Fruit fly (Drosophila melanogaster) whole organism, prepupa: Measurements from ENCODE around the gene CG43218.

ENCODE experiments used
- Blimp-1 ChIP-seq: fragments of 200-800 bp; sonication (Bioruptor generic); optimal IDR thresholded peaks from 3 replicates; lab custom pipeline; 2017; ENCODE audit warnings: missing biosample characterization, missing genetic modification characterization, mild to moderate bottlenecking, moderate library complexity, missing genetic modification reagents
- CG10631 ChIP-seq: fragments of 200-800 bp; sonication (Bioruptor generic); optimal IDR thresholded peaks from 2 replicates; lab custom pipeline; 2016; ENCODE audit warnings: missing biosample characterization, missing genetic modification characterization
- CG10669 ChIP-seq: fragments of 200-800 bp; sonication (Bioruptor generic); optimal IDR thresholded peaks from 3 replicates; lab custom pipeline; 2018; ENCODE audit warnings: missing biosample characterization, mild to moderate bottlenecking, missing genetic modification characterization, moderate library complexity
- CG11294 ChIP-seq: fragments of 200-800 bp; sonication (Bioruptor generic); IDR thresholded peaks from 2 replicates; pipeline ENCODE4 v1.3.6; 2022; ENCODE audit warnings: missing biosample characterization, missing genetic modification characterization
- CG11902 ChIP-seq: fragments of 200-800 bp; sonication (Bioruptor generic); optimal IDR thresholded peaks from 3 replicates; lab custom pipeline; 2016; ENCODE audit warnings: missing biosample characterization, missing genetic modification characterization
- CG15336 ChIP-seq: fragments of 200-800 bp; sonication (Bioruptor generic); IDR thresholded peaks from 2 replicates; pipeline ENCODE4 v1.3.6; 2022; ENCODE audit warnings: missing biosample characterization, missing genetic modification characterization
- CG1621 ChIP-seq: fragments of 200-800 bp; sonication (Bioruptor generic); optimal IDR thresholded peaks from 3 replicates; lab custom pipeline; 2018; ENCODE audit warnings: missing biosample characterization, mild to moderate bottlenecking, missing genetic modification characterization
- CG16779 ChIP-seq: fragments of 200-800 bp; sonication (Bioruptor generic); optimal IDR thresholded peaks from 3 replicates; lab custom pipeline; 2017; ENCODE audit warnings: missing biosample characterization, mild to moderate bottlenecking, missing genetic modification characterization
- CG3032 ChIP-seq: fragments of 200-800 bp; optimal IDR thresholded peaks from 2 replicates; lab custom pipeline; 2019; ENCODE audit warnings: missing biosample characterization, mild to moderate bottlenecking, missing genetic modification characterization, moderate library complexity
- CG32006 ChIP-seq: fragments of 200-800 bp; sonication (Bioruptor generic); optimal IDR thresholded peaks from 3 replicates; lab custom pipeline; 2017; ENCODE audit warnings: missing biosample characterization, mild to moderate bottlenecking, missing genetic modification characterization
- CG34406 ChIP-seq: fragments of 200-800 bp; sonication (Bioruptor generic); optimal IDR thresholded peaks from 3 replicates; lab custom pipeline; 2016; ENCODE audit warnings: missing biosample characterization, missing genetic modification characterization
- CG3919 ChIP-seq: fragments of 200-800 bp; sonication (Bioruptor generic); optimal IDR thresholded peaks from 3 replicates; lab custom pipeline; 2016; ENCODE audit warnings: missing biosample characterization, missing genetic modification characterization
- CG6163 ChIP-seq: fragments of 200-800 bp; sonication (Bioruptor generic); IDR thresholded peaks from 3 replicates; pipeline ENCODE4 v1.3.6; 2022; ENCODE audit warnings: missing biosample characterization, missing genetic modification characterization
- CG6792 ChIP-seq: fragments of 200-800 bp; sonication (Bioruptor generic); optimal IDR thresholded peaks from 3 replicates; lab custom pipeline; 2016; ENCODE audit warnings: missing biosample characterization, missing genetic modification characterization
- CG6808 ChIP-seq: fragments of 200-800 bp; sonication (Bioruptor generic); optimal IDR thresholded peaks from 3 replicates; lab custom pipeline; 2017; ENCODE audit warnings: missing biosample characterization, missing genetic modification characterization, mild to moderate bottlenecking, moderate library complexity, missing genetic modification reagents
- CG6854 ChIP-seq: fragments of 200-800 bp; sonication (Bioruptor generic); optimal IDR thresholded peaks from 2 replicates; lab custom pipeline; 2017; ENCODE audit warnings: missing biosample characterization, mild to moderate bottlenecking, missing genetic modification characterization
- CG8119 ChIP-seq: fragments of 200-800 bp; sonication (Bioruptor generic); IDR thresholded peaks from 3 replicates; pipeline ENCODE4 v1.3.6; 2022; ENCODE audit warnings: missing biosample characterization, missing genetic modification characterization
- CG8632 ChIP-seq: fragments of 200-800 bp; sonication (Bioruptor generic); optimal IDR thresholded peaks from 3 replicates; lab custom pipeline; 2016; ENCODE audit warnings: missing biosample characterization, missing genetic modification characterization
- CG9139 ChIP-seq: fragments of 200-800 bp; sonication (Bioruptor generic); optimal IDR thresholded peaks from 3 replicates; lab custom pipeline; 2017; ENCODE audit warnings: missing biosample characterization, mild to moderate bottlenecking, missing genetic modification characterization
- Eip75B ChIP-seq: fragments of 200-800 bp; sonication (Bioruptor generic); optimal IDR thresholded peaks from 3 replicates; lab custom pipeline; 2016; ENCODE audit warnings: missing biosample characterization, missing genetic modification characterization
- Eip78C ChIP-seq: fragments of 200-800 bp; sonication (Bioruptor generic); peaks from one replicate; lab custom pipeline; 2016; ENCODE audit warnings: missing biosample characterization, missing genetic modification characterization
- Eip93F ChIP-seq: fragments of 200-800 bp; sonication (Bioruptor generic); optimal IDR thresholded peaks from 2 replicates; lab custom pipeline; 2016; ENCODE audit warnings: missing biosample characterization, mild to moderate bottlenecking, missing genetic modification characterization
- Ets96B ChIP-seq: fragments of 200-800 bp; optimal IDR thresholded peaks from 2 replicates; lab custom pipeline; 2019; ENCODE audit warnings: missing biosample characterization, mild to moderate bottlenecking, missing genetic modification characterization, moderate library complexity
- Gug ChIP-seq: fragments of 200-800 bp; sonication (Bioruptor generic); IDR thresholded peaks from 2 replicates; pipeline ENCODE4 v1.3.6; 2022; ENCODE audit warnings: missing biosample characterization, missing genetic modification characterization
- Hr38 ChIP-seq: sonication (Bioruptor generic); optimal IDR thresholded peaks from 2 replicates; lab custom pipeline; 2016; ENCODE audit warnings: missing biosample characterization, missing genetic modification characterization
- Hr39 ChIP-seq: fragments of 200-800 bp; sonication (Bioruptor generic); optimal IDR thresholded peaks from 2 replicates; lab custom pipeline; 2016; ENCODE audit warnings: missing biosample characterization, missing genetic modification characterization
- Hr4 ChIP-seq: fragments of 200-800 bp; sonication (Bioruptor generic); optimal IDR thresholded peaks from 3 replicates; lab custom pipeline; 2016; ENCODE audit warnings: missing biosample characterization, missing genetic modification characterization
- Lpt ChIP-seq: fragments of 200-800 bp; sonication (Bioruptor generic); optimal IDR thresholded peaks from 3 replicates; lab custom pipeline; 2016; ENCODE audit warnings: missing biosample characterization, missing genetic modification characterization
- OdsH ChIP-seq: fragments of 200-800 bp; sonication (Bioruptor generic); optimal IDR thresholded peaks from 3 replicates; lab custom pipeline; 2016; ENCODE audit warnings: missing biosample characterization, missing genetic modification characterization
- Sox102F ChIP-seq: fragments of 200-800 bp; sonication (Bioruptor generic); optimal IDR thresholded peaks from 2 replicates; lab custom pipeline; 2016; ENCODE audit warnings: missing biosample characterization, mild to moderate bottlenecking, missing genetic modification characterization
- Sox15 ChIP-seq: fragments of 200-800 bp; sonication (Bioruptor generic); optimal IDR thresholded peaks from 3 replicates; lab custom pipeline; 2016; ENCODE audit warnings: missing biosample characterization, missing genetic modification characterization
- achi ChIP-seq: fragments of 200-800 bp; sonication (Bioruptor generic); optimal IDR thresholded peaks from 3 replicates; lab custom pipeline; 2016; ENCODE audit warnings: missing biosample characterization, missing genetic modification characterization
- acj6 ChIP-seq: fragments of 200-800 bp; sonication (Bioruptor generic); optimal IDR thresholded peaks from 3 replicates; lab custom pipeline; 2016; ENCODE audit warnings: missing biosample characterization, missing genetic modification characterization
- cyc ChIP-seq: fragments of 200-800 bp; sonication (Bioruptor generic); optimal IDR thresholded peaks from 3 replicates; lab custom pipeline; 2016; ENCODE audit warnings: missing biosample characterization, missing genetic modification characterization
- dac ChIP-seq: fragments of 200-800 bp; sonication (Bioruptor generic); optimal IDR thresholded peaks from 2 replicates; lab custom pipeline; 2017; ENCODE audit warnings: missing biosample characterization, mild to moderate bottlenecking, missing genetic modification characterization
- dsx ChIP-seq: fragments of 200-800 bp; optimal IDR thresholded peaks from 3 replicates; lab custom pipeline; 2019; ENCODE audit warnings: missing biosample characterization, mild to moderate bottlenecking, missing genetic modification characterization, moderate library complexity; ENCODE audit not compliant: poor library complexity, severe bottlenecking
- eg ChIP-seq: fragments of 200-800 bp; sonication (Bioruptor generic); IDR thresholded peaks from 3 replicates; pipeline ENCODE4 v1.3.6; 2022; ENCODE audit warnings: missing biosample characterization, missing genetic modification characterization
- esn ChIP-seq: fragments of 200-800 bp; sonication (Bioruptor generic); optimal IDR thresholded peaks from 2 replicates; lab custom pipeline; 2016; ENCODE audit warnings: missing biosample characterization, mild to moderate bottlenecking, missing genetic modification characterization, moderate library complexity
- fd59A ChIP-seq: fragments of 200-800 bp; sonication (Bioruptor generic); optimal IDR thresholded peaks from 2 replicates; lab custom pipeline; 2017; ENCODE audit warnings: missing biosample characterization, mild to moderate bottlenecking, missing genetic modification characterization, missing genetic modification reagents
- fkh ChIP-seq: fragments of 200-800 bp; sonication (Bioruptor generic); optimal IDR thresholded peaks from 3 replicates; lab custom pipeline; 2017; ENCODE audit warnings: missing biosample characterization, mild to moderate bottlenecking, missing genetic modification characterization, moderate library complexity
- lz ChIP-seq: fragments of 200-800 bp; sonication (Bioruptor generic); optimal IDR thresholded peaks from 3 replicates; lab custom pipeline; 2016; ENCODE audit warnings: missing biosample characterization, missing genetic modification characterization
- net ChIP-seq: fragments of 200-800 bp; sonication (Bioruptor generic); optimal IDR thresholded peaks from 3 replicates; lab custom pipeline; 2016; ENCODE audit warnings: missing biosample characterization, missing genetic modification characterization
- salr ChIP-seq, 2 experiments: fragments of 200-800 bp; sonication (Bioruptor generic); optimal IDR thresholded peaks; 3 replicates each; lab custom pipeline; 2016 to 2018; ENCODE audit warnings: missing biosample characterization in 2 of 2, missing genetic modification characterization in 2 of 2, mild to moderate bottlenecking in 1 of 2
- spab ChIP-seq: fragments of 200-800 bp; sonication (Bioruptor generic); optimal IDR thresholded peaks from 2 replicates; lab custom pipeline; 2017; ENCODE audit warnings: missing biosample characterization, mild to moderate bottlenecking, missing genetic modification characterization, missing genetic modification reagents
- svp ChIP-seq: fragments of 200-800 bp; sonication (Bioruptor generic); peaks from one replicate; lab custom pipeline; 2016; ENCODE audit warnings: missing biosample characterization, missing genetic modification characterization
- topi ChIP-seq: fragments of 200-800 bp; sonication (Bioruptor generic); optimal IDR thresholded peaks from 3 replicates; lab custom pipeline; 2016; ENCODE audit warnings: missing biosample characterization, missing genetic modification characterization
- vri ChIP-seq: fragments of 200-800 bp; sonication (Bioruptor generic); optimal IDR thresholded peaks from 3 replicates; lab custom pipeline; 2016; ENCODE audit warnings: missing biosample characterization, mild to moderate bottlenecking, missing genetic modification characterization

Gene CG43218

DNA sequence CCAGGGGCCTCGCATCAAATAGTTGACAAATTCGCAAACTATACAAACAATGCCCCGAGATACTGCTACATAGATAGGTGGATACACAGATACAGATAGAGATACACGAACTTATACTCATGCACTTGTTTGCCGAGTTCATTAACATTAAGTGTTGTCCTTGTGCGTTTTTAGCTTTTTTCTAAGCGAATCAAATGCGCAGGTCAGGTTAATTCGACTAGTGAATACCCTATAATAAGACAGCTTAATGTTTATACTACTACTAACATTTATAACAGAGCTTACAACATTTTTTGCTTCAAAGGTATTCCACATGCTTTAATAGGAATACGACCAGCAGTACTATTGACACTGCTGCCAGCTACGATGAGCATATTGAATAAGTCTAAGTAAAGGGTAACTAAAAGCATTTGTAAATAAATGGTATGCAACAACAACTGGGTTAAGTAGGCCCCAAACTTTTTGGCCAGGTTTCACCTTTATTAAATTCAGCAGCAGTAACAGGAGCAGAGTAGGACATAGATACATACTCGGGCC lies 16.3 kb upstream of the CG43218 start:
- no peak for TF ChIP-seq Hr39 (GFP tag; lab: Kevin White, UChicago)
- TF ChIP-seq fkh = peak; percentile 52
- TF ChIP-seq CG32006 (GFP tag; lab: Kevin White, UChicago) = peak; percentile 26
- TF ChIP-seq esn = no peak
- TF ChIP-seq Eip78C (GFP tag; lab: Kevin White, UChicago) = peak; percentile 64
- no peak for TF ChIP-seq CG34406 (GFP tag; lab: Kevin White, UChicago)
- no peak for TF ChIP-seq cyc
- TF ChIP-seq svp (GFP tag; lab: Kevin White, UChicago) = peak; percentile 66
- TF ChIP-seq Sox102F = no peak
- 0 out of 3 replicates have a peak, but pooled peaks have one; percentile 10 for TF ChIP-seq CG6163 (GFP tag; lab: Robert Waterston, UW)
- 0 out of 2 replicates have a peak, but pooled peaks have one; percentile 36 for TF ChIP-seq CG15336
- no peak for TF ChIP-seq CG8119 (GFP tag; lab: Robert Waterston, UW)

DNA sequence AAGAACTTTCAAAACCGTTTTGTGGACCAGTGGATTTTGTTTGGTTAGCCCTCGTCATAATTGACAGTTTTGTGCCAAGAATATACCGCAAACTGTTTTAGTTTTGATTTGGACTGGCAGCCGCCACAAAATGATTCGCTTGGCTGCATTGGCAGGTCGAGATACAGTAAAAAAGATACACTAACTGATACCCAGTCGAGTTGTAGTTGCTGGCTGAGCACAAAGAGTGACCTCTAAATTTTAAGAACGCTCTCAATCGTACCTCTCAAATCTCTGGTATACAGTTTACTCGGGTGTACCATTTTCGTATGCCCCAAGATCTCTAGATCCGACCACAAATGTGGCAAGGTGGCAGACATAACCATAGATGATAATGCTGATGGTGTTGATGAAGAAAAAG lies 14.9 kb upstream of the CG43218 start:
- TF ChIP-seq fd59A (GFP tag; lab: Kevin White, UChicago) (no peak), lz (GFP tag; lab: Kevin White, UChicago) (no peak), Hr38 (GFP tag; lab: Kevin White, UChicago) (no peak), Eip75B (no peak), dac (GFP tag; lab: Kevin White, UChicago) (no peak), topi (GFP tag; lab: Kevin White, UChicago) (no peak), CG11902 (GFP tag; lab: Kevin White, UChicago) (no peak), spab (no peak), Sox15 (no peak), CG6808 (GFP tag; lab: Kevin White, UChicago) (no peak), fkh (no peak), CG8119 (GFP tag; lab: Robert Waterston, UW) (no peak), Hr4 (GFP tag; lab: Kevin White, UChicago) (no peak), CG8632 (GFP tag; lab: Kevin White, UChicago) (no peak), CG11294 (GFP tag; lab: Robert Waterston, UW) (no peak), cyc (no peak), CG15336 (no peak)

DNA sequence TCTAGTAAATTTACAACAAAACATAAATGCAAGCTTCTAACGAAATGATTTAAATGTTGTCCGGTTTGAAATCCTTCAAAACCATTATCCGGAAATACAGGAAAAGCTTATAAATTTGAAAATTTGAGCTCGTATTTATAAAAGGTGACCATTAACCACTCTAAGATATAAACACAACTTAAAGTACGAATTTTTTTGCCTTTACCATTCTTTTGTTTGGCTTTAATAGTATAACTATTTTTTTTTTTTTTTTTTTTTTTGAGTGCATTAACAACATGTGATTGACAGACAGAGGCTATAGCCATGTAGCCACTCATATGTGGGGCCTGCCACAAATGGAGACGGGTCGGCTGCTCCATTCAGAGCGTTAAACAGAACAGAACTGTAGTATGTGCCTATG lies 14.4 kb upstream of the CG43218 start:
- TF ChIP-seq CG1621 (tag; lab: Kevin White, UChicago) (no peak), CG32006 (GFP tag; lab: Kevin White, UChicago) (peak; percentile 45), Ets96B (tag; lab: Kevin White, UChicago) (peak; percentile 63), CG3919 (GFP tag; lab: Kevin White, UChicago) (no peak), CG10631 (GFP tag; lab: Kevin White, UChicago) (peak; percentile 16), CG3032 (tag; lab: Kevin White, UChicago) (peak; percentile 55), eg (GFP tag; lab: Robert Waterston, UW) (no peak), CG8632 (GFP tag; lab: Kevin White, UChicago) (no peak), Eip93F (GFP tag; lab: Kevin White, UChicago) (no peak), CG10669 (GFP tag; lab: Kevin White, UChicago) (no peak), dac (GFP tag; lab: Kevin White, UChicago) (no peak), CG6808 (GFP tag; lab: Kevin White, UChicago) (no peak), Blimp-1 (GFP tag; lab: Kevin White, UChicago) (no peak), Hr39 (GFP tag; lab: Kevin White, UChicago) (no peak), topi (GFP tag; lab: Kevin White, UChicago) (no peak), net (GFP tag; lab: Kevin White, UChicago) (no peak), CG15336 (0 out of 2 replicates have a peak, but pooled peaks have one; percentile 27), CG6792 (no peak), svp (GFP tag; lab: Kevin White, UChicago) (peak; percentile 59), fd59A (GFP tag; lab: Kevin White, UChicago) (no peak), Sox102F (no peak), acj6 (GFP tag; lab: Kevin White, UChicago) (no peak), achi (GFP tag; lab: Kevin White, UChicago) (no peak), CG11294 (GFP tag; lab: Robert Waterston, UW) (no peak), salr (GFP tag; optimal IDR thresholded peaks at IDR 0.05; lab: Kevin White, UChicago) (no peak), CG9139 (GFP tag; lab: Kevin White, UChicago) (no peak), Lpt (GFP tag; lab: Kevin White, UChicago) (no peak), vri (GFP tag; lab: Kevin White, UChicago) (no peak), CG6854 (GFP tag; lab: Kevin White, UChicago) (no peak), OdsH (peak; percentile 7), esn (no peak), Gug (GFP tag; lab: Robert Waterston, UW) (no peak), dsx (GFP tag; lab: Kevin White, UChicago) (no peak), CG16779 (tag; lab: Kevin White, UChicago) (no peak)
